Worm (Caenorhabditis elegans): ENCODE results near the gene dig-1.

The dig-1 gene

DNA sequence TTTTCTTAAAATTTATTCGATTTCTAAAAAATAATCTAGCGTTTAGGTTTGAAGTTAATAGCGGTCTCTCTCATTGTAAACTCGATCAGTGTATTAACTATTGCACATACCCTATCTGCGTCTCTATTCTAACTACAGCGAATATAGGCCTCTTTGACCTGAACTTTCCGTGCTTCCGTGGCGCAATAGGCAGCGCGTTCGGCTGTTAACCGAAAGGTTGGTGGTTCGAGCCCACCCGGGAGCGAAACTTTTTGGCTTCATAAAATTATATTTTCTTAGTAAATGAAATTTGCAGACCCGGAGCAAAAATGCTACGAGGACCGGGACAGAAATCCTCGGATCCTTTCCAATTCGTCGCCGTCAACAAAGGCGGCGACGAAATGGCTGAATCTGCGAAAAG, 59.3 kb downstream of the dig-1 start (continued):
- TF ChIP-seq ceh-91 (GFP tag; IDR thresholded peaks at IDR 0.05) (no peak), T07F8.4 (tag; optimal IDR thresholded peaks at IDR 0.05) (peak; percentile 12), F49E8.2 (tag; optimal IDR thresholded peaks at IDR 0.05; ENCODE audit: insufficient read depth) (no peak), Y56A3A.18 (GFP tag; IDR thresholded peaks at IDR 0.05) (no peak), lag-1 (GFP tag; IDR thresholded peaks at IDR 0.05) (no peak), bed-1 (GFP tag; IDR thresholded peaks at IDR 0.05) (no peak), F33H1.4 (GFP tag; IDR thresholded peaks at IDR 0.05) (peak; percentile 16; the same call in 1 of the 2 replicates), xnd-1 (tag; optimal IDR thresholded peaks at IDR 0.05) (no peak), egrh-3 (GFP tag; IDR thresholded peaks at IDR 0.05) (no peak), unc-62 (GFP tag; optimal IDR thresholded peaks at IDR 0.05) (no peak), madf-8 (GFP tag; conservative IDR thresholded peaks at IDR 0.05) (no peak), F55B11.4 (tag; optimal IDR thresholded peaks at IDR 0.05; ENCODE audit: borderline replicate concordance, insufficient read depth) (no peak), snpc-3.4 (tag; optimal IDR thresholded peaks at IDR 0.05) (no peak), F10E7.11 (tag; optimal IDR thresholded peaks at IDR 0.05) (no peak), tlf-1 (GFP tag; optimal IDR thresholded peaks at IDR 0.05) (no peak), rcor-1 (GFP tag; IDR thresholded peaks at IDR 0.05) (0 out of 2 replicates have a peak, but pooled peaks have one; percentile 32), T26A5.8 (tag; optimal IDR thresholded peaks at IDR 0.05) (no peak), fkh-3 (tag; optimal IDR thresholded peaks at IDR 0.05) (no peak), Y95B8A.8 (GFP tag; IDR thresholded peaks at IDR 0.05) (no peak), ztf-18 (tag; optimal IDR thresholded peaks at IDR 0.05) (peak; percentile 42), gei-17 (GFP tag; optimal IDR thresholded peaks at IDR 0.05) (no peak), hlh-12 (tag; optimal IDR thresholded peaks at IDR 0.05) (no peak), K12H6.12 (tag; optimal IDR thresholded peaks at IDR 0.05) (no peak), ceh-58 (GFP tag; IDR thresholded peaks at IDR 0.05) (no peak), ccch-3 (GFP tag; optimal IDR thresholded peaks at IDR 0.05) (no peak), F57C9.4 (tag; optimal IDR thresholded peaks at IDR 0.05) (no peak), F23B12.7 (tag; optimal IDR thresholded peaks at IDR 0.05; ENCODE audit: insufficient read depth) (peak; percentile 70), nfya-1 (tag; optimal IDR thresholded peaks at IDR 0.05; ENCODE audit: borderline replicate concordance, insufficient read depth) (no peak), Y53G8AR.9 (GFP tag; conservative IDR thresholded peaks at IDR 0.05) (no peak), egl-44 (GFP tag; IDR thresholded peaks at IDR 0.05) (no peak), ztf-25 (GFP tag; IDR thresholded peaks at IDR 0.05) (no peak), unc-130 (GFP tag; optimal IDR thresholded peaks at IDR 0.05) (peak; percentile 7), let-607 (tag; optimal IDR thresholded peaks at IDR 0.05) (no peak), K11D2.4 (GFP tag; IDR thresholded peaks at IDR 0.05) (no peak), madf-3 (GFP tag; IDR thresholded peaks at IDR 0.05) (no peak), repo-1 (tag; optimal IDR thresholded peaks at IDR 0.05) (no peak), B0019.2 (GFP tag; conservative IDR thresholded peaks at IDR 0.05) (no peak), snpc-1.3 (tag; optimal IDR thresholded peaks at IDR 0.05; ENCODE audit: insufficient read depth) (peak; percentile 35), chd-7 (tag; optimal IDR thresholded peaks at IDR 0.05) (no peak), hlh-26 (GFP tag; conservative IDR thresholded peaks at IDR 0.05) (no peak), Y79H2A.3 (GFP tag; conservative IDR thresholded peaks at IDR 0.05) (no peak), C17E4.6 (GFP tag; IDR thresholded peaks at IDR 0.05) (no peak), somi-1 (GFP tag; optimal IDR thresholded peaks at IDR 0.05) (no peak), nhr-27 (tag; optimal IDR thresholded peaks at IDR 0.05) (no peak), athp-1 (tag; optimal IDR thresholded peaks at IDR 0.05) (peak; percentile 10), nfyb-1 (GFP tag; IDR thresholded peaks at IDR 0.05) (peak; percentile 70; the same call in 1 of the 2 replicates), lin-35 (GFP tag; optimal IDR thresholded peaks at IDR 0.05) (no peak), hrde-1 (tag; optimal IDR thresholded peaks at IDR 0.05; ENCODE audit: borderline replicate concordance) (no peak)
